Worm (Caenorhabditis elegans): Measurements from ENCODE around the gene C18E9.7.

Gene C18E9.7

DNA sequence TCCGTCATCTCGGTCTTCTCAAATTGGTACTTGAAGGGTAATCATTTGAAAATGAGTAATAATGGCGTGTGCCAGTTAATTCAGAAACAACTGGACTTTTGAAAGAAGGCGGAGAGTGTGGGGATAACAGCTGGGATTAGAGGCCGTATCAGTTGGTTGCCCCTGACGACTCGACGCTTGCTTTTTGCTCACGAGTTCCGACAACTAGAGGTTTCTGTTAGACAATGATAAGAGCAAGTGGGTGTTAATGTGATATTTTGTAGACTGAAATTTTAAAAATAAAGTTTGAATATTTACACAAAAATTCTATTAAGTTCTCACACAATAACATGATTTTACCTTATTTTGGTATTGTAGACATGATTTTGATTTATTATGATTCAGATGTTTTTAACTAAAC lies 22.5 kb upstream of the C18E9.7 start, which contains the start of gene F44G4.7:
Gene F44G4.7, minus strand, starts transcription at position 101 of the 400 bp plus-strand sequence.
- TF ChIP-seq aly-1 (tag; optimal IDR thresholded peaks at IDR 0.05): no peak
- no peak for TF ChIP-seq ets-7 (tag; optimal IDR thresholded peaks at IDR 0.05)
- TF ChIP-seq flt-1 (GFP tag; IDR thresholded peaks at IDR 0.05): no peak
- no peak for TF ChIP-seq scrt-1 (GFP tag; IDR thresholded peaks at IDR 0.05)

DNA sequence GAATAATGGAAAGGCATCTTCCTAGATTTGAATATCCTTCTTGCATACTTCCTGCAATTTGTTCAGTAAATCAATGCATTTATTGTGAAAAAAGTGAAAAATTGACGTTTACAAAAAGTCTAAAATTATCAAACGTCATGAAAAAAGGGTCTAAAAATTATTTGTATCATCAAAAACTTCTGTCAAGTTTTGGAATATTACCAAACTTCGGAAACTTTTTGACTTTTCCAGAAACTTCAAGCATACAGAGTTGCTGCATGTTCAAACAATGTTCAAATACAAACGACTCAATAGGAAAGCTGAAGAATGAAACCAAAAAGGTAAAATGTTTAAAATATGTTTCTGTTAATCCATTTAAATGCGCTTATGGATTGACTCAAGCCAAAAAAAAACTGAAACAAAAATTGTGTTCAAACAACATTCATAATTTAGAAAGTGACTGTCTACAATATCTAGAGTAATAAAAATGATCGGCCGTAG lies 19.2 kb upstream of the C18E9.7 start, which contains the start of gene F44G4.6:
Gene F44G4.6, minus strand, starts transcription at position 51 of the 480 bp plus-strand sequence.
- no peak for TF ChIP-seq pes-1 (GFP tag; IDR thresholded peaks at IDR 0.05)
- TF ChIP-seq ets-7 (tag; optimal IDR thresholded peaks at IDR 0.05): no peak
- no peak for TF ChIP-seq F13C5.2 (tag; optimal IDR thresholded peaks at IDR 0.05)
- TF ChIP-seq ceh-13 (GFP tag; optimal IDR thresholded peaks at IDR 0.05): no peak
- no peak for TF ChIP-seq scrt-1 (GFP tag; IDR thresholded peaks at IDR 0.05)
- no peak for TF ChIP-seq hmbx-1 (tag; optimal IDR thresholded peaks at IDR 0.05)
- no peak for TF ChIP-seq tbx-37 (GFP tag; conservative IDR thresholded peaks at IDR 0.05)
- TF ChIP-seq ceh-36 (tag; optimal IDR thresholded peaks at IDR 0.05): no peak
- no peak for TF ChIP-seq B0310.2 (tag; optimal IDR thresholded peaks at IDR 0.05)
- no peak for TF ChIP-seq tra-4 (tag; optimal IDR thresholded peaks at IDR 0.05)
- no peak for TF ChIP-seq ama-1 (optimal IDR thresholded peaks at IDR 0.05)
- no peak for TF ChIP-seq tbx-11 (GFP tag; IDR thresholded peaks at IDR 0.05)
- TF ChIP-seq flt-1 (GFP tag; IDR thresholded peaks at IDR 0.05): no peak
- no peak for TF ChIP-seq aly-1 (tag; optimal IDR thresholded peaks at IDR 0.05)

DNA sequence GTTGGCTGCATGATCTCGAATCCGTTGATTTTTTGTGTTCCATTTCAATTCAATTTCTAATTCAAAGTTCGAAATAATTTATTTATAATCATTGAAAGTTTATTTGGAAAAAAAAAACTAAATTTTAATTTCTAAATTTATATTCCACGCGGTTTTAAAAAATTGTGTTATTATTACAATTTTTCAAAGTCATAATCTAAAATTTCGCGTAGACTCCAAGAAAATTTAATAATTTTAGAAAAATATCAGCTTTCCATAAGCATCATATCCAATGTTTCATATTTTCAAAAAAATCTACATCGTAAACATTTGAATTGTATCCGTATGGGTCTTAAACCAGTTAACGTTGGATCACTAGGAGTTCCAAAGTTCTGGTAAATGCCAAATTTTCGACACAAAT lies 17.7 kb upstream of the C18E9.7 start, which contains the start of gene F44G4.5:
Gene F44G4.5, minus strand, starts transcription at position 101 of the 400 bp plus-strand sequence.
- TF ChIP-seq tbx-11 (GFP tag; IDR thresholded peaks at IDR 0.05): no peak
- TF ChIP-seq F13C5.2 (tag; optimal IDR thresholded peaks at IDR 0.05): no peak
- no peak for TF ChIP-seq scrt-1 (GFP tag; IDR thresholded peaks at IDR 0.05)
- TF ChIP-seq B0310.2 (tag; optimal IDR thresholded peaks at IDR 0.05): no peak
- TF ChIP-seq pes-1 (GFP tag; IDR thresholded peaks at IDR 0.05): no peak
- TF ChIP-seq aly-1 (tag; optimal IDR thresholded peaks at IDR 0.05): no peak
- no peak for TF ChIP-seq hmbx-1 (tag; optimal IDR thresholded peaks at IDR 0.05)
- no peak for TF ChIP-seq ama-1 (optimal IDR thresholded peaks at IDR 0.05)
- no peak for TF ChIP-seq ceh-36 (tag; optimal IDR thresholded peaks at IDR 0.05)
- no peak for TF ChIP-seq ceh-13 (GFP tag; optimal IDR thresholded peaks at IDR 0.05)
- TF ChIP-seq hnd-1 (tag; optimal IDR thresholded peaks at IDR 0.05): no peak
- no peak for TF ChIP-seq flt-1 (GFP tag; IDR thresholded peaks at IDR 0.05)

DNA sequence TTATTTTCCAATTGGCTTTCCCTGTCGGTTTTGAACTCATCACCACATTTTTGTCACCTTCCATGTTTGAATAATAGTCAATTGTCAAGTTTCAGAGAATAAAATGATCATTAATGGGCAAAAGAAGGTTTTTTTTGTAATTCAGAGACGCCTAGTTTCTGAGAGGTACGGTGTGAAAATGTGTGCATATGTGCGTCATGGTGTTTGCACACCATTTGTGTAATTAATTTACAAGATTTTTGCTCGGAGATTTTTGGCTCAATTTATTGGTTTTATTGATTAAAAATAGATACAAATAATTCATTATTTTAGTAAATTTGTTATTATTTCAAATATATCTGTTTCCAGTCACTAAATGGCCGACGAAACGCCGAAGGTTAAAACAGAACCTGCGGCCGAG lies 14.9 kb upstream of the C18E9.7 start, which contains the start of the genes F44G4.3 and tdp-1:
Gene F44G4.3, minus strand, starts transcription at position 184 of the 400 bp plus-strand sequence.
Gene tdp-1, plus strand, starts transcription at position 347 of the 400 bp plus-strand sequence.
- TF ChIP-seq hmbx-1 (tag; optimal IDR thresholded peaks at IDR 0.05) (no peak), tbx-11 (GFP tag; IDR thresholded peaks at IDR 0.05) (no peak), tra-4 (tag; optimal IDR thresholded peaks at IDR 0.05) (no peak), hmg-4 (GFP tag; optimal IDR thresholded peaks at IDR 0.05) (no peak), sea-1 (GFP tag; conservative IDR thresholded peaks at IDR 0.05) (no peak), ceh-13 (GFP tag; optimal IDR thresholded peaks at IDR 0.05) (no peak), hnd-1 (tag; optimal IDR thresholded peaks at IDR 0.05) (no peak), aly-1 (tag; optimal IDR thresholded peaks at IDR 0.05) (no peak), tbx-37 (GFP tag; conservative IDR thresholded peaks at IDR 0.05) (no peak), F13C5.2 (tag; optimal IDR thresholded peaks at IDR 0.05) (no peak), ets-7 (tag; optimal IDR thresholded peaks at IDR 0.05) (no peak), scrt-1 (GFP tag; IDR thresholded peaks at IDR 0.05) (no peak), ama-1 (optimal IDR thresholded peaks at IDR 0.05) (no peak), flt-1 (GFP tag; IDR thresholded peaks at IDR 0.05) (no peak), ceh-36 (tag; optimal IDR thresholded peaks at IDR 0.05) (no peak), B0310.2 (tag; optimal IDR thresholded peaks at IDR 0.05) (no peak)

DNA sequence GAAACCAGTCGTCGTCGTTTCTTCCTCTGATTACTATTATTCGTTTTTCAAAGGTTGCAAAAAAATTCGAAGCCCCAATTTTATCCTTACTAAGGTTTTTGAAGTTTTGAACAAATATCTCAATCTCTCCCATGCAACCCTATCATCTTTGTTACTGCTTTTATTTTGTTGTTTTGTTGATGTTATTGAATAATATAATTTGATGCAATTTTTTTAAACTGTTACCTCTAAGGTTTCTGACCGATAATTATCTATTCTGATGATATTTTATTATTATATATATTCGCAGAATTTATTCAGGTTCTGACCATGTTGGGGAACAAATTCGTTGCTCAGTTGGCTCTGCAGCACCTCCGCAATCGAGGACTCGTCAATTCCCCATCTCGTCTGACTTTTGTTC lies 13.5 kb upstream of the C18E9.7 start, which contains the start of gene ndub-2:
Gene ndub-2, plus strand, starts transcription at position 301 of the 400 bp plus-strand sequence.
- no peak for TF ChIP-seq ama-1 (optimal IDR thresholded peaks at IDR 0.05)
- no peak for TF ChIP-seq tra-4 (tag; optimal IDR thresholded peaks at IDR 0.05)
- TF ChIP-seq ets-7 (tag; optimal IDR thresholded peaks at IDR 0.05): no peak
- no peak for TF ChIP-seq hnd-1 (tag; optimal IDR thresholded peaks at IDR 0.05)
- TF ChIP-seq ceh-36 (tag; optimal IDR thresholded peaks at IDR 0.05): no peak
- no peak for TF ChIP-seq scrt-1 (GFP tag; IDR thresholded peaks at IDR 0.05)
- no peak for TF ChIP-seq ceh-13 (GFP tag; optimal IDR thresholded peaks at IDR 0.05)
- no peak for TF ChIP-seq B0310.2 (tag; optimal IDR thresholded peaks at IDR 0.05)
- no peak for TF ChIP-seq tbx-37 (GFP tag; conservative IDR thresholded peaks at IDR 0.05)
- TF ChIP-seq tbx-11 (GFP tag; IDR thresholded peaks at IDR 0.05): no peak
- TF ChIP-seq sea-1 (GFP tag; conservative IDR thresholded peaks at IDR 0.05): no peak
- no peak for TF ChIP-seq flt-1 (GFP tag; IDR thresholded peaks at IDR 0.05)
- TF ChIP-seq F13C5.2 (tag; optimal IDR thresholded peaks at IDR 0.05): no peak
- TF ChIP-seq hmg-4 (GFP tag; optimal IDR thresholded peaks at IDR 0.05): no peak
- TF ChIP-seq pes-1 (GFP tag; IDR thresholded peaks at IDR 0.05): no peak

DNA sequence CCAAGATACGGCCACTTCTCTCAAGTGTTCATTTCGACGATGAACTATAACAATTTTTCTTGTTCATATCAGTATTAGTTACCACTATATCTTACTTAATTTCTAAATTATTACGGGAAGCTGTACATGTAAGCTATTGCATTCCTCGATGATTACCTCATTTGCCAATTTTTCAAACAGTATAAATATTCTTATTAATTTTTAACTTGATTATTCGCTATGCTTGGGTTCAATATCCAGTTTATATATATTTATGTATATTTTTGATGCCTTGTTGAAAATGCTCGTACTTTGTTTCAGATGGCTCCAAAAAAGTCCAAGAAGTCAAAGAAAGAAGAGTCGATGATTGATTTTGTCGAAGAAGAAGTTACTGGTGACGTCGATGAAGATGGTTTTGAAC lies 11.8 kb upstream of the C18E9.7 start, which contains the start of gene F44G4.1:
Gene F44G4.1, plus strand, starts transcription at position 301 of the 400 bp plus-strand sequence.
- TF ChIP-seq ceh-36 (tag; optimal IDR thresholded peaks at IDR 0.05) (no peak), ceh-13 (GFP tag; optimal IDR thresholded peaks at IDR 0.05) (no peak), F13C5.2 (tag; optimal IDR thresholded peaks at IDR 0.05) (no peak), hmbx-1 (tag; optimal IDR thresholded peaks at IDR 0.05) (no peak), B0310.2 (tag; optimal IDR thresholded peaks at IDR 0.05) (no peak), tra-4 (tag; optimal IDR thresholded peaks at IDR 0.05) (no peak), sea-1 (GFP tag; conservative IDR thresholded peaks at IDR 0.05) (no peak), flt-1 (GFP tag; IDR thresholded peaks at IDR 0.05) (no peak), ama-1 (optimal IDR thresholded peaks at IDR 0.05) (no peak), pes-1 (GFP tag; IDR thresholded peaks at IDR 0.05) (no peak), tbx-37 (GFP tag; conservative IDR thresholded peaks at IDR 0.05) (no peak), ets-7 (tag; optimal IDR thresholded peaks at IDR 0.05) (no peak)

DNA sequence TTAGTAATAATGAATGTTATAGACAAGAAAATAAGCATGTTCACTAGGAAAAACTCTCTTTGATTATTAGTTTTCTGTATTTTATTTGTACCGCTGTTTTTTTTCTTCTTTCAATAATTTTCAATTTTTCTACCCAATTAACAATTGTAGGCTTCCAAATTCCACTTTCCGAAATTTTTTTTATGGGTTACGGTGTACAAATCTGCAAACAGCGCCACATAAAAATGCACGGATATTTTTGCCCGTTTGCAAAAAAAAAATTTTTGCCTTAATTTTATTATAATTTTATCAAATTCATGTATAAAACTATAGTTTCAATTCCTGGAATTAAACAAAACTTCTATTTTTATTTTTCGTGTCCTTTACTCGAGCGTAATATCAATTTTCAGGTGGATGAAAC lies 10.2 kb upstream of the C18E9.7 start, which contains the start of gene ooc-5:
Gene ooc-5, plus strand, starts transcription at position 381 of the 400 bp plus-strand sequence.
- no peak for TF ChIP-seq pes-1 (GFP tag; IDR thresholded peaks at IDR 0.05)
- TF ChIP-seq ets-7 (tag; optimal IDR thresholded peaks at IDR 0.05): no peak
- no peak for TF ChIP-seq tra-4 (tag; optimal IDR thresholded peaks at IDR 0.05)
- TF ChIP-seq scrt-1 (GFP tag; IDR thresholded peaks at IDR 0.05): no peak
- TF ChIP-seq hnd-1 (tag; optimal IDR thresholded peaks at IDR 0.05): no peak

Measured in whole organism, early embryonic.